Worm (Caenorhabditis elegans): ENCODE results near the gene C01G6.9.
A peak's percentile ranks its signal among the peaks of the same experiment; 100 is the strongest.

The C01G6.9 gene

ce11 chrII:9273984-9274383, 21.6 kb downstream of the C01G6.9 start (continued):
- peak; percentile 76 for TF ChIP-seq nhr-25 (tag; optimal IDR thresholded peaks at IDR 0.05; ENCODE audit: borderline replicate concordance, insufficient read depth)
- TF ChIP-seq nhr-41 (GFP tag; IDR thresholded peaks at IDR 0.05) = no peak
- TF ChIP-seq dpl-1 (GFP tag; optimal IDR thresholded peaks at IDR 0.05) = peak; percentile 50
- no peak for TF ChIP-seq zip-11 (GFP tag; IDR thresholded peaks at IDR 0.05)
- TF ChIP-seq ceh-32 (tag; optimal IDR thresholded peaks at IDR 0.05; ENCODE audit: poor library complexity) = no peak
- no peak for TF ChIP-seq dmd-9 (GFP tag; IDR thresholded peaks at IDR 0.05)
- no peak for TF ChIP-seq daf-8 (GFP tag; IDR thresholded peaks at IDR 0.05)
- peak; percentile 19 for TF ChIP-seq ceh-28 (tag; optimal IDR thresholded peaks at IDR 0.05)
- TF ChIP-seq nhr-237 (tag; optimal IDR thresholded peaks at IDR 0.05) = no peak
- TF ChIP-seq egl-43 (GFP tag; IDR thresholded peaks at IDR 0.05) = 0 out of 2 replicates have a peak, but pooled peaks have one; percentile 65
- peak; percentile 95 for TF ChIP-seq nhr-6 (tag; optimal IDR thresholded peaks at IDR 0.05)
- TF ChIP-seq zip-2 (tag; optimal IDR thresholded peaks at IDR 0.05) = no peak
- TF ChIP-seq dmd-6 (GFP tag; IDR thresholded peaks at IDR 0.05) = peak; percentile 92
- peak; percentile 53; the same call in 1 of the 2 replicates for TF ChIP-seq zfp-3 (GFP tag; conservative IDR thresholded peaks at IDR 0.05)
- TF ChIP-seq nhr-77 (tag; optimal IDR thresholded peaks at IDR 0.05) = peak; percentile 67
- peak; percentile 60; the same call in 1 of the 2 replicates for TF ChIP-seq mdt-29 (GFP tag; IDR thresholded peaks at IDR 0.05)
- peak; percentile 49 for TF ChIP-seq gei-8 (GFP tag; optimal IDR thresholded peaks at IDR 0.05)
- TF ChIP-seq dve-1 (tag; optimal IDR thresholded peaks at IDR 0.05; ENCODE audit: insufficient read depth) = peak; percentile 62
- TF ChIP-seq Y105C5A.15 (GFP tag; IDR thresholded peaks at IDR 0.05) = 0 out of 2 replicates have a peak, but pooled peaks have one; percentile 57
- TF ChIP-seq lim-7 (GFP tag; IDR thresholded peaks at IDR 0.05) = no peak
- peak; percentile 55; the same call in 1 of the 2 replicates for TF ChIP-seq ctbp-1 (GFP tag; IDR thresholded peaks at IDR 0.05)
- TF ChIP-seq lsy-2 (tag; optimal IDR thresholded peaks at IDR 0.05) = peak; percentile 67 to 86
- peak; percentile 92 for TF ChIP-seq hmg-1.1 (GFP tag; IDR thresholded peaks at IDR 0.05)
- TF ChIP-seq zfp-2 (tag; optimal IDR thresholded peaks at IDR 0.05) = no peak
- no peak for TF ChIP-seq duxl-1 (tag; optimal IDR thresholded peaks at IDR 0.05; ENCODE audit: poor library complexity)
- TF ChIP-seq Y75B8A.6 (GFP tag; IDR thresholded peaks at IDR 0.05) = no peak
- TF ChIP-seq dmd-8 (GFP tag; IDR thresholded peaks at IDR 0.05) = no peak
- no peak for TF ChIP-seq R02D3.7 (tag; optimal IDR thresholded peaks at IDR 0.05)
- TF ChIP-seq rbr-2 (tag; optimal IDR thresholded peaks at IDR 0.05) = peak; percentile 77
- TF ChIP-seq ceh-44 (GFP tag; IDR thresholded peaks at IDR 0.05) = no peak
- TF ChIP-seq nhr-102 (tag; optimal IDR thresholded peaks at IDR 0.05) = no peak
- peak; percentile 62; the same call in 1 of the 2 replicates for TF ChIP-seq php-3 (GFP tag; IDR thresholded peaks at IDR 0.05)
- TF ChIP-seq Y5F2A.4 (GFP tag; optimal IDR thresholded peaks at IDR 0.05) = no peak
- TF ChIP-seq pha-4 (GFP tag; IDR thresholded peaks at IDR 0.05) = peak; percentile 72
- peak; percentile 55 for TF ChIP-seq pha-4 (tag; optimal IDR thresholded peaks at IDR 0.05)
- TF ChIP-seq mes-2 (tag; optimal IDR thresholded peaks at IDR 0.05; ENCODE audit: poor library complexity, severe bottlenecking) = peak; percentile 82
- no peak for TF ChIP-seq F26F4.8 (GFP tag; conservative IDR thresholded peaks at IDR 0.05)
- TF ChIP-seq tra-1 (GFP tag; IDR thresholded peaks at IDR 0.05) = peak; percentile 84
- TF ChIP-seq saeg-2 (GFP tag; IDR thresholded peaks at IDR 0.05) = no peak
- no peak for TF ChIP-seq ceh-62 (tag; optimal IDR thresholded peaks at IDR 0.05)
- peak; percentile 65 for TF ChIP-seq T20F7.1 (GFP tag; optimal IDR thresholded peaks at IDR 0.05)
- peak; percentile 79 for TF ChIP-seq nhr-11 (tag; optimal IDR thresholded peaks at IDR 0.05)
- peak; percentile 83 for TF ChIP-seq lin-1 (GFP tag; IDR thresholded peaks at IDR 0.05)
- 0 out of 2 replicates have a peak, but pooled peaks have one; percentile 25 for TF ChIP-seq set-16 (GFP tag; IDR thresholded peaks at IDR 0.05)
- peak in 1 of 2 experiments; percentile 71 for TF ChIP-seq hif-1 (tag; optimal IDR thresholded peaks at IDR 0.05)
- no peak for TF ChIP-seq cey-2 (tag; optimal IDR thresholded peaks at IDR 0.05; ENCODE audit: borderline replicate concordance, insufficient read depth)
- TF ChIP-seq hlh-11 (tag; optimal IDR thresholded peaks at IDR 0.05) = peak; percentile 99
- no peak for TF ChIP-seq lin-29 (GFP tag; IDR thresholded peaks at IDR 0.05)
- TF ChIP-seq sdz-12 (GFP tag; optimal IDR thresholded peaks at IDR 0.05) = no peak
- TF ChIP-seq ces-1 (GFP tag; optimal IDR thresholded peaks at IDR 0.05) = no peak
